Worm (Caenorhabditis elegans) whole organism, mixed stage, embryonic: ENCODE results near the gene lido-13.

ENCODE experiments used
- bed-3 ChIP-seq: fragments of 200-800 bp; sonication (Bioruptor generic); optimal IDR thresholded peaks from 3 replicates; lab custom pipeline; 2018; ENCODE audit warnings: mild to moderate bottlenecking, missing genetic modification characterization, moderate library complexity, missing compliant biosample characterization
- blmp-1 ChIP-seq: fragments of 150-350 bp; optimal IDR thresholded peaks from 2 replicates; lab custom pipeline; 2014; ENCODE audit warnings: missing biosample characterization, missing genetic modification characterization
- ceh-39 ChIP-seq: fragments of 150-350 bp; optimal IDR thresholded peaks from 2 replicates; lab custom pipeline; 2014; ENCODE audit warnings: missing biosample characterization, missing genetic modification characterization
- ceh-83 ChIP-seq: fragments of 200-800 bp; sonication (Bioruptor generic); optimal IDR thresholded peaks from 2 replicates; lab custom pipeline; 2018; ENCODE audit warnings: mild to moderate bottlenecking, missing genetic modification characterization, missing compliant biosample characterization
- cnd-1 ChIP-seq: fragments of 200-800 bp; sonication (Bioruptor generic); optimal IDR thresholded peaks from 2 replicates; lab custom pipeline; 2018; ENCODE audit warnings: mild to moderate bottlenecking, missing genetic modification characterization, missing compliant biosample characterization
- drap-1 ChIP-seq: fragments of 200-800 bp; sonication (Bioruptor generic); optimal IDR thresholded peaks from 3 replicates; lab custom pipeline; 2018; ENCODE audit warnings: mild to moderate bottlenecking, missing genetic modification characterization, missing compliant biosample characterization
- elt-1 ChIP-seq: sonication (generic microtip); optimal IDR thresholded peaks from 2 replicates; lab custom pipeline; 2017; ENCODE audit warnings: missing genetic modification characterization, mild to moderate bottlenecking, missing compliant biosample characterization, antibody characterized with exemption, moderate library complexity, borderline replicate concordance; ENCODE audit not compliant: insufficient read depth
- elt-3 ChIP-seq: fragments of 150-350 bp; optimal IDR thresholded peaks from 2 replicates; lab custom pipeline; 2014; ENCODE audit warnings: missing biosample characterization, missing genetic modification characterization
- flh-1 ChIP-seq: fragments of 200-800 bp; sonication (Bioruptor generic); optimal IDR thresholded peaks from 2 replicates; lab custom pipeline; 2018; ENCODE audit warnings: mild to moderate bottlenecking, missing genetic modification characterization, moderate library complexity, missing compliant biosample characterization
- ham-2 ChIP-seq: fragments of 200-800 bp; sonication (Bioruptor generic); optimal IDR thresholded peaks from 2 replicates; lab custom pipeline; 2018; ENCODE audit warnings: mild to moderate bottlenecking, missing genetic modification characterization, missing compliant biosample characterization
- hlh-1 ChIP-seq: fragments of 150-350 bp; optimal IDR thresholded peaks from 2 replicates; lab custom pipeline; 2014; ENCODE audit warnings: missing biosample characterization, missing genetic modification reagents, missing genetic modification characterization
- lin-13 ChIP-seq: fragments of 150-350 bp; optimal IDR thresholded peaks from 2 replicates; lab custom pipeline; 2014; ENCODE audit warnings: missing biosample characterization, missing genetic modification characterization
- lin-32 ChIP-seq: fragments of 200-800 bp; sonication (Bioruptor generic); optimal IDR thresholded peaks from 2 replicates; lab custom pipeline; 2018; ENCODE audit warnings: mild to moderate bottlenecking, missing genetic modification characterization, missing compliant biosample characterization
- lsy-2 ChIP-seq: fragments of 150-350 bp; optimal IDR thresholded peaks from 2 replicates; lab custom pipeline; 2014; ENCODE audit warnings: missing biosample characterization, missing genetic modification characterization
- mab-5 ChIP-seq: fragments of 150-350 bp; optimal IDR thresholded peaks from 2 replicates; lab custom pipeline; 2014; ENCODE audit warnings: missing biosample characterization, missing genetic modification characterization
- mep-1 ChIP-seq: fragments of 150-350 bp; optimal IDR thresholded peaks from 2 replicates; lab custom pipeline; 2017; ENCODE audit warnings: missing biosample characterization, missing genetic modification reagents, missing genetic modification characterization, inconsistent platforms
- mls-2 ChIP-seq: sonication (generic microtip); optimal IDR thresholded peaks from 2 replicates; lab custom pipeline; 2016; ENCODE audit warnings: mild to moderate bottlenecking, missing genetic modification characterization, moderate library complexity, missing compliant biosample characterization
- nhr-2 ChIP-seq: fragments of 150-350 bp; optimal IDR thresholded peaks from 2 replicates; lab custom pipeline; 2014; ENCODE audit warnings: missing biosample characterization, missing genetic modification characterization
- nhr-237 ChIP-seq: fragments of 150-350 bp; optimal IDR thresholded peaks from 2 replicates; lab custom pipeline; 2014; ENCODE audit warnings: missing biosample characterization, missing genetic modification characterization
- nhr-76 ChIP-seq: sonication (generic microtip); optimal IDR thresholded peaks from 2 replicates; lab custom pipeline; 2017; ENCODE audit warnings: missing biosample characterization, missing genetic modification characterization
- sem-2 ChIP-seq: fragments of 200-800 bp; sonication (Bioruptor generic); optimal IDR thresholded peaks from 2 replicates; lab custom pipeline; 2018; ENCODE audit warnings: mild to moderate bottlenecking, missing genetic modification characterization, missing compliant biosample characterization
- snpc-4 ChIP-seq: fragments of 150-350 bp; optimal IDR thresholded peaks from 2 replicates; lab custom pipeline; 2014; ENCODE audit warnings: missing biosample characterization, missing genetic modification characterization
- sptf-1 ChIP-seq: sonication (generic microtip); optimal IDR thresholded peaks from 2 replicates; lab custom pipeline; 2017; ENCODE audit warnings: mild to moderate bottlenecking, missing genetic modification characterization, moderate library complexity, missing compliant biosample characterization
- tbx-8 ChIP-seq: fragments of 200-800 bp; sonication (Bioruptor generic); optimal IDR thresholded peaks from 2 replicates; lab custom pipeline; 2018; ENCODE audit warnings: mild to moderate bottlenecking, missing genetic modification characterization, moderate library complexity, missing compliant biosample characterization
- unc-39 ChIP-seq: fragments of 150-350 bp; optimal IDR thresholded peaks from 2 replicates; lab custom pipeline; 2014; ENCODE audit warnings: missing biosample characterization, missing genetic modification characterization
- unc-62 ChIP-seq: fragments of 150-350 bp; optimal IDR thresholded peaks from 2 replicates; lab custom pipeline; 2014; ENCODE audit warnings: missing biosample characterization, missing genetic modification reagents, missing genetic modification characterization
- zip-8 ChIP-seq: fragments of 150-350 bp; optimal IDR thresholded peaks from 2 replicates; lab custom pipeline; 2014; ENCODE audit warnings: missing biosample characterization, missing genetic modification characterization
- ztf-11 ChIP-seq: fragments of 150-350 bp; optimal IDR thresholded peaks from 2 replicates; lab custom pipeline; 2014; ENCODE audit warnings: missing biosample characterization, missing genetic modification characterization

lido-13 gene

DNA sequence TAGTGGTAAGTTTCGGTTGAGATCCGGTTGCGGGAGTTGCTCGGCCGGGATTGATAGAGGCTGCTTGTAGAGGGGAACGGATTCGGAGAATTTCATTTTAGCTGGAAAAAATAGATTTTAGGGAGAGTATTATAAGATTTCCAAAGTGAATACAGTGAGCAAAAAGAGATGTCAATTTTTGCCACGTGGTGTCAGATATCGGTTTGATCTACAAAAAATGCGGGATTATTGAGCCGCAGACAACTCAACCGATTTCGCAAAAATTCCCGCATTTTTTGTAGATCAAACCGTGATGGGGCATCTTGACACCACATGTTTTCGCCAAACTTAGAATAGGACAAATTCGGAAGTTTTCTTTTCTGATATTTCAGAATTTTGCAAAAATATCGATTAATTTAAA is at the start of gene lido-13:
lido-13 (minus strand) TSS at position 101 of the 400 bp plus-strand sequence.
- TF ChIP-seq mls-2 (no peak), cnd-1 (tag; lab: Kevin White, UChicago) (no peak), bed-3 (GFP tag; lab: Kevin White, UChicago) (no peak), hlh-1 (no peak), flh-1 (GFP tag; lab: Kevin White, UChicago) (no peak), blmp-1 (no peak), unc-39 (no peak), drap-1 (GFP tag; lab: Kevin White, UChicago) (no peak), mab-5 (tag; lab: Kevin White, UChicago) (no peak)

DNA sequence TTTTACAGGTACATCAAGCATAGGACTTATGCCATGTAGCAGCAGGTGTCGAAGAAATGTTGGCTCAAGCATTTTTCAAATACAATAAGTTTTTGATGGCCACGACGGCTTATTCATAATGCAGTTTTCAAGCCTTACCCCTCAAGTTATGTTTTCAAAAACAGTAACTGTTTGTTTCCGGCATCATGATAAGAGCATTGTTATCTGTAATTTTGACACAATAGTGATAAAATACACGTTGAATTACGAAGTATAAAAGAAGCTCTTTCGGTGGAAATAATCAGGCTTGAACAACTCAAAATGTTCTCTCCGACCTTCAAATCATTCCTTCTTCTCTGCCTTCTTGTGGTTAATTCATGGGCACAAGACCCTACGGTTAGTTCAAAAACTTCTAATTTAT is 47.9 kb upstream of the lido-13 start, which contains the start of gene clec-121:
clec-121 (plus strand) TSS at position 301 of the 400 bp plus-strand sequence.
- no peak for TF ChIP-seq tbx-8
- no peak for TF ChIP-seq nhr-76 (tag; lab: Kevin White, UChicago)
- TF ChIP-seq sptf-1 (tag; lab: Kevin White, UChicago) = no peak
- TF ChIP-seq zip-8 = no peak
- TF ChIP-seq, all 35 proteins: peak for 0

DNA sequence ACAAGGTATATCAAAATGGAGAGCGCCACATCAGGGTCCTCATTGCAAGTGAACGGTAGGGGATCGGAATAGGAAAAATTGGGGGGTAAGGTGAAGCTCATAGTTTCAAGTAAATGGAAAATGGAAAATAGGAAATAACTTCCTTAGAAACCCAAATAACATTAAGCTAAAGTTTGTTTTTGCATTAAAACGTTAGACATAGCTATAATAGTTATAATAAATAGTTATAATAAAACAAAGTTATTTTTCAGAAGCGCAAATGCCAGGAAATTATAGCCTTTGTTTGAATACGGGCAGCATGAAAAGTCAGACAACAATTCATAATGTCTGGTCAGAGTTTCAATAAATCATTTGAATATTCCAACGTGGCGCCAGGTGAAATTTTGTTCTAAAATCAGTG is 46.4 kb upstream of the lido-13 start, which contains the start of gene srg-24:
srg-24 (minus strand) TSS at position 101 of the 400 bp plus-strand sequence.
- TF ChIP-seq blmp-1 (no peak), tbx-8 (no peak), unc-62 (GFP tag; lab: Kevin White, UChicago) (no peak), unc-39 (no peak), sem-2 (GFP tag; lab: Kevin White, UChicago) (no peak), elt-3 (no peak), nhr-237 (tag; lab: Kevin White, UChicago) (no peak), sptf-1 (tag; lab: Kevin White, UChicago) (no peak)

DNA sequence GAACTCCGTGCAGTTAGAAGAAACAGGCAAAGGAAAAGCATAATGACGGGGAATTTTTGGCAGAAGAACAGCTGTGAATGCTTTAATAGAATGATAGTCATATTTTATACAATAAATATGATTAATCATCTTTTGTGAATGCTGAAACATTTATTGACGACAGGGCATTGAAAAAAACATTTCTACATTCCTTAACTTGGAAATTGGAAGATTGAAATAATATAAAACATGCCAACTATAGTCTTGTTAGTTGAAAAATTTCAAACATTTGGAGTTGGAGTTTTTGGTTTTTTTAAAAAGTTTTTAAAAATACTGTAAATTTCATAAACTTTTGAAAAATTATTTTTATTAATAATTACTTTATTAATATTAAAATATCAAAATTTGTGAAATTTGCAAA is 42.7 kb upstream of the lido-13 start, which contains the start of gene Y25C1A.14:
Y25C1A.14 (minus strand) TSS at position 101 of the 400 bp plus-strand sequence.
- no peak for TF ChIP-seq hlh-1
- TF ChIP-seq sptf-1 (tag; lab: Kevin White, UChicago) = no peak
- TF ChIP-seq ztf-11 (tag; lab: Kevin White, UChicago) = no peak
- no peak for TF ChIP-seq lin-32 (GFP tag; lab: Kevin White, UChicago)
- TF ChIP-seq mep-1 = no peak
- no peak for TF ChIP-seq ceh-83 (GFP tag; lab: Kevin White, UChicago)
- TF ChIP-seq nhr-2 (tag; lab: Kevin White, UChicago) = no peak
- TF ChIP-seq nhr-237 (tag; lab: Kevin White, UChicago) = no peak
- TF ChIP-seq, all 35 proteins: peak for 0

DNA sequence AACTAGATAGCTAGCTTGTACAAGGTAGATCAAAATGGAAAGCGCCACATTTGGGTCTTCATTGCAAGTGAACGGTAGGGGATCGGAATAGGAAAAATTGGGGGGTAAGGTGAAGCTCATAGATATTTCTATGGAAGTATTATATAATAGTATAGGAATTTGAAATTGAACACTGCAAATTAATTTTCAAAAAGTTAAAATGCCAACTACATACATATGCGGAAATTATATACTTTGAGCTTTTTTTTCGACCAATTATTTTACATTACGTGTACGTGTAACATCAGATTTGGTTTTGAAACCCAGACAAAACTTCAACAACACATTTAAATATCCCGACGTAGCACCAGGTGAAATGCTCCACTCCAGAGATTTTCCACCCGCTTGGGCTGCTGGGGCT is 41.9 kb upstream of the lido-13 start, which contains the start of gene srg-23:
srg-23 (minus strand) TSS at position 101 of the 400 bp plus-strand sequence.
- TF ChIP-seq cnd-1 (tag; lab: Kevin White, UChicago) (no peak), flh-1 (GFP tag; lab: Kevin White, UChicago) (no peak), drap-1 (GFP tag; lab: Kevin White, UChicago) (no peak), bed-3 (GFP tag; lab: Kevin White, UChicago) (no peak), mls-2 (no peak), hlh-1 (no peak), unc-62 (GFP tag; lab: Kevin White, UChicago) (no peak), mep-1 (no peak), ceh-39 (tag; lab: Kevin White, UChicago) (no peak), tbx-8 (no peak)
- TF ChIP-seq, all 35 proteins: peak for 0

DNA sequence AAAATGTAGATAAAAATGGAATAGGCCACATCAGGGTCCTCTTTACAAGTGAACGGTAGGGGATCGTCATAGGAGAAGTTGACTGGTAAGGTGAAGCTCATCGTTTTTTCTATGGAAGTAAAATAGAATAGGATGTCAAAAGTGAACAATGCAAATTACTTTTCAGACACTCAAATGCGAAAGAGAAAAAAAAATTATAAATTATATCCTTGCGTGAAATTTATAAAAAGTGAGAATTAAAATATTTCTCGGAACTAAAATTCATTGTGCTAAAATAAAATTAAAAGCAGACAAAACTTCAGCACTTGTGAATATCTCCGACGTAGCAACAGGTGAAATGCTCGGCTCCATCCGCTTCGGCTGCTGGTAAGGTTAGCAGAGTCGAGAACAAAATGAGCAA is 39.2 kb upstream of the lido-13 start, which contains the start of gene srg-22:
srg-22 (minus strand) TSS at position 101 of the 400 bp plus-strand sequence.
- TF ChIP-seq lin-13 (tag; lab: Kevin White, UChicago) (no peak), snpc-4 (no peak), ztf-11 (tag; lab: Kevin White, UChicago) (no peak), tbx-8 (no peak), drap-1 (GFP tag; lab: Kevin White, UChicago) (no peak), unc-39 (no peak), ham-2 (GFP tag; lab: Kevin White, UChicago) (no peak), nhr-2 (tag; lab: Kevin White, UChicago) (no peak), elt-1 (no peak), flh-1 (GFP tag; lab: Kevin White, UChicago) (no peak), lsy-2 (tag; lab: Kevin White, UChicago) (no peak), zip-8 (no peak), sptf-1 (tag; lab: Kevin White, UChicago) (no peak)
